Worm (Caenorhabditis elegans) whole organism, L1 larva: Measurements from ENCODE around the gene T16A9.5.
"Not testable (repeated sequence)": the region's sequence is repeated elsewhere in the genome, so short reads cannot be mapped to it uniquely, and the experiment has no call there.

ENCODE experiments used
- F16B12.6 ChIP-seq: fragments of 150-350 bp; optimal IDR thresholded peaks from 2 replicates; lab custom pipeline; 2014; ENCODE audit warnings: missing biosample characterization, missing genetic modification characterization
- ama-1 ChIP-seq: fragments of 150-350 bp; optimal IDR thresholded peaks from 2 replicates; lab custom pipeline; 2014
- fkh-10 ChIP-seq: sonication (generic microtip); optimal IDR thresholded peaks from 2 replicates; lab custom pipeline; 2017; ENCODE audit warnings: missing biosample characterization, missing genetic modification reagents, missing genetic modification characterization
- nhr-84 ChIP-seq: sonication (generic microtip); optimal IDR thresholded peaks from 2 replicates; lab custom pipeline; 2017; ENCODE audit warnings: missing biosample characterization, missing genetic modification characterization
- zag-1 ChIP-seq: fragments of 150-350 bp; optimal IDR thresholded peaks from 2 replicates; lab custom pipeline; 2014; ENCODE audit warnings: missing biosample characterization, missing genetic modification characterization

- not testable (repeated sequence) for TF ChIP-seq nhr-84; F16B12.6; zag-1 (tag; lab: Kevin White, UChicago); fkh-10; ama-1
These were observed 9.8 kb downstream of the T16A9.5 start, which contains the start of gene T16A9.3 for ce11 chrV:14205214-14205613.
